Worm (Caenorhabditis elegans) whole organism, L2 larva: ENCODE results near the gene dpy-31.

Experiments
- C34F6.9 ChIP-seq: fragments of 150-350 bp; optimal IDR thresholded peaks from 2 replicates; lab custom pipeline; 2014; ENCODE audit warnings: missing biosample characterization, missing genetic modification characterization
- F13H6.1 ChIP-seq: sonication (generic microtip); optimal IDR thresholded peaks from 2 replicates; lab custom pipeline; 2016; ENCODE audit warnings: missing genetic modification characterization, missing compliant biosample characterization
- R02D3.7 ChIP-seq: fragments of 150-350 bp; optimal IDR thresholded peaks from 2 replicates; lab custom pipeline; 2014; ENCODE audit warnings: missing biosample characterization, missing genetic modification characterization
- Y55F3AM.14 ChIP-seq: fragments of 200-800 bp; sonication (Bioruptor generic); optimal IDR thresholded peaks from 2 replicates; lab custom pipeline; 2018; ENCODE audit warnings: mild to moderate bottlenecking, missing genetic modification characterization, missing compliant biosample characterization
- ZK546.5 ChIP-seq: sonication (generic microtip); optimal IDR thresholded peaks from 2 replicates; lab custom pipeline; 2017; ENCODE audit warnings: missing biosample characterization, missing genetic modification characterization
- alr-1 ChIP-seq: fragments of 150-350 bp; optimal IDR thresholded peaks from 2 replicates; lab custom pipeline; 2014; ENCODE audit warnings: missing biosample characterization, missing genetic modification characterization
- aly-2 ChIP-seq: fragments of 150-350 bp; optimal IDR thresholded peaks from 2 replicates; lab custom pipeline; 2014; ENCODE audit warnings: missing biosample characterization, missing genetic modification characterization
- ama-1 ChIP-seq: fragments of 150-350 bp; optimal IDR thresholded peaks from 2 replicates; lab custom pipeline; 2018; ENCODE audit warnings: inconsistent platforms
- blmp-1 ChIP-seq: sonication (generic microtip); optimal IDR thresholded peaks from 2 replicates; lab custom pipeline; 2017; ENCODE audit warnings: missing genetic modification characterization, mild to moderate bottlenecking, missing compliant biosample characterization, antibody characterized with exemption, moderate library complexity; ENCODE audit not compliant: insufficient read depth
- ceh-16 ChIP-seq: fragments of 150-350 bp; optimal IDR thresholded peaks from 2 replicates; lab custom pipeline; 2014; ENCODE audit warnings: missing biosample characterization, missing genetic modification characterization
- crh-2 ChIP-seq: sonication (generic microtip); optimal IDR thresholded peaks from 2 replicates; lab custom pipeline; 2017; ENCODE audit warnings: missing biosample characterization, missing genetic modification characterization
- dmd-4 ChIP-seq: sonication (generic microtip); optimal IDR thresholded peaks from 2 replicates; lab custom pipeline; 2017; ENCODE audit warnings: missing biosample characterization, missing genetic modification characterization
- egl-27 ChIP-seq: sonication (generic microtip); optimal IDR thresholded peaks from 3 replicates; lab custom pipeline; 2017; ENCODE audit warnings: missing biosample characterization, missing genetic modification reagents, missing genetic modification characterization
- elt-1 ChIP-seq: fragments of 150-350 bp; optimal IDR thresholded peaks from 2 replicates; lab custom pipeline; 2014; ENCODE audit warnings: missing biosample characterization, missing genetic modification characterization
- elt-3 ChIP-seq: sonication (generic microtip); optimal IDR thresholded peaks from 2 replicates; lab custom pipeline; 2017; ENCODE audit warnings: missing biosample characterization, missing genetic modification characterization
- fos-1 ChIP-seq: fragments of 150-350 bp; optimal IDR thresholded peaks from 2 replicates; lab custom pipeline; 2014; ENCODE audit warnings: missing biosample characterization, missing genetic modification characterization
- gmeb-1 ChIP-seq: fragments of 150-350 bp; optimal IDR thresholded peaks from 2 replicates; lab custom pipeline; 2014; ENCODE audit warnings: missing biosample characterization, missing genetic modification characterization
- lin-11 ChIP-seq: fragments of 150-350 bp; sonication (generic microtip); optimal IDR thresholded peaks from 2 replicates; lab custom pipeline; 2014; ENCODE audit warnings: missing biosample characterization, missing genetic modification characterization, inconsistent platforms, mixed read lengths
- lin-13 ChIP-seq: fragments of 150-350 bp; optimal IDR thresholded peaks from 2 replicates; lab custom pipeline; 2014; ENCODE audit warnings: missing biosample characterization, missing genetic modification reagents, missing genetic modification characterization
- lin-39 ChIP-seq: fragments of 150-350 bp; optimal IDR thresholded peaks from 2 replicates; lab custom pipeline; 2014; ENCODE audit warnings: missing biosample characterization, missing genetic modification reagents, missing genetic modification characterization
- lsy-2 ChIP-seq, 2 experiments: fragments of 150-350 bp in 1 of 2; sonication (generic microtip) in 1 of 2; optimal IDR thresholded peaks; 2 replicates each; lab custom pipeline; 2014 to 2017; ENCODE audit warnings: missing biosample characterization in 2 of 2, missing genetic modification characterization in 2 of 2
- mab-5 ChIP-seq: fragments of 150-350 bp; optimal IDR thresholded peaks from 2 replicates; lab custom pipeline; 2014; ENCODE audit warnings: missing biosample characterization, missing genetic modification characterization
- mbf-1 ChIP-seq: sonication (generic microtip); optimal IDR thresholded peaks from 2 replicates; lab custom pipeline; 2017; ENCODE audit warnings: missing biosample characterization, missing genetic modification characterization
- mdl-1 ChIP-seq, 2 experiments: fragments of 150-350 bp in 1 of 2; sonication (generic microtip) in 1 of 2; optimal IDR thresholded peaks; 2 replicates each; lab custom pipeline; 2017; ENCODE audit warnings: missing biosample characterization in 2 of 2, missing genetic modification characterization in 2 of 2
- nhr-10 ChIP-seq: sonication (generic microtip); optimal IDR thresholded peaks from 2 replicates; lab custom pipeline; 2017; ENCODE audit warnings: missing biosample characterization, missing genetic modification characterization
- nhr-11 ChIP-seq: fragments of 150-350 bp; optimal IDR thresholded peaks from 2 replicates; lab custom pipeline; 2014; ENCODE audit warnings: missing biosample characterization, missing genetic modification characterization
- nhr-12 ChIP-seq: fragments of 150-350 bp; optimal IDR thresholded peaks from 2 replicates; lab custom pipeline; 2014; ENCODE audit warnings: missing biosample characterization, missing genetic modification characterization
- nhr-129 ChIP-seq: fragments of 150-350 bp; optimal IDR thresholded peaks from 2 replicates; lab custom pipeline; 2014; ENCODE audit warnings: missing biosample characterization, missing genetic modification characterization
- nhr-21 ChIP-seq: fragments of 150-350 bp; optimal IDR thresholded peaks from 2 replicates; lab custom pipeline; 2014; ENCODE audit warnings: missing biosample characterization, missing genetic modification characterization
- nhr-23 ChIP-seq: fragments of 150-350 bp; optimal IDR thresholded peaks from 2 replicates; lab custom pipeline; 2014; ENCODE audit warnings: missing biosample characterization, missing genetic modification reagents, missing genetic modification characterization
- nhr-237 ChIP-seq: fragments of 150-350 bp; optimal IDR thresholded peaks from 2 replicates; lab custom pipeline; 2014; ENCODE audit warnings: missing biosample characterization, missing genetic modification characterization
- nhr-25 ChIP-seq: fragments of 150-350 bp; sonication (generic microtip); optimal IDR thresholded peaks from 3 replicates; lab custom pipeline; 2014; ENCODE audit warnings: missing biosample characterization, missing genetic modification characterization
- nhr-6 ChIP-seq: fragments of 150-350 bp; optimal IDR thresholded peaks from 2 replicates; lab custom pipeline; 2014; ENCODE audit warnings: missing biosample characterization, missing genetic modification characterization
- peb-1 ChIP-seq: fragments of 150-350 bp; optimal IDR thresholded peaks from 2 replicates; lab custom pipeline; 2014; ENCODE audit warnings: missing biosample characterization, missing genetic modification characterization
- sem-4 ChIP-seq: fragments of 150-350 bp; optimal IDR thresholded peaks from 2 replicates; lab custom pipeline; 2014; ENCODE audit warnings: missing biosample characterization, missing genetic modification reagents, missing genetic modification characterization
- skn-1 ChIP-seq: sonication (generic microtip); optimal IDR thresholded peaks from 2 replicates; lab custom pipeline; 2017; ENCODE audit warnings: missing biosample characterization, missing genetic modification characterization
- sma-3 ChIP-seq: sonication (generic microtip); optimal IDR thresholded peaks from 2 replicates; lab custom pipeline; 2016; ENCODE audit warnings: missing genetic modification reagents, missing genetic modification characterization, missing compliant biosample characterization
- sma-9 ChIP-seq, 2 experiments: fragments of 150-350 bp in 1 of 2; sonication (generic microtip) in 1 of 2; optimal IDR thresholded peaks; 2 replicates each; lab custom pipeline; 2014 to 2016; ENCODE audit warnings: missing genetic modification characterization in 2 of 2, mild to moderate bottlenecking in 1 of 2, missing biosample characterization in 1 of 2, missing compliant biosample characterization in 1 of 2, missing genetic modification reagents in 1 of 2, moderate library complexity in 1 of 2
- snpc-4 ChIP-seq: fragments of 150-350 bp; optimal IDR thresholded peaks from 2 replicates; lab custom pipeline; 2014; ENCODE audit warnings: missing biosample characterization, missing genetic modification characterization
- unc-39 ChIP-seq: fragments of 150-350 bp; optimal IDR thresholded peaks from 2 replicates; lab custom pipeline; 2014; ENCODE audit warnings: missing biosample characterization, missing genetic modification characterization
- unc-55 ChIP-seq: fragments of 150-350 bp; sonication (generic microtip); optimal IDR thresholded peaks from 3 replicates; lab custom pipeline; 2014; ENCODE audit warnings: missing biosample characterization, missing genetic modification reagents, missing genetic modification characterization
- unc-62 ChIP-seq: fragments of 150-350 bp; optimal IDR thresholded peaks from 2 replicates; lab custom pipeline; 2014; ENCODE audit warnings: missing biosample characterization, missing genetic modification reagents, missing genetic modification characterization
- zag-1 ChIP-seq: fragments of 150-350 bp; optimal IDR thresholded peaks from 2 replicates; lab custom pipeline; 2014; ENCODE audit warnings: missing biosample characterization, missing genetic modification characterization
- ztf-1 ChIP-seq: fragments of 200-800 bp; sonication (Bioruptor generic); conservative IDR thresholded peaks from 2 replicates; pipeline ENCODE4 v1.3.6; 2022; ENCODE audit warnings: missing genetic modification characterization, missing compliant biosample characterization
- ztf-11 ChIP-seq: sonication (generic microtip); optimal IDR thresholded peaks from 2 replicates; lab custom pipeline; 2017; ENCODE audit warnings: missing biosample characterization, missing genetic modification characterization
- ztf-4 ChIP-seq: fragments of 150-350 bp; optimal IDR thresholded peaks from 2 replicates; lab custom pipeline; 2014; ENCODE audit warnings: missing biosample characterization, missing genetic modification characterization

dpy-31 gene

DNA sequence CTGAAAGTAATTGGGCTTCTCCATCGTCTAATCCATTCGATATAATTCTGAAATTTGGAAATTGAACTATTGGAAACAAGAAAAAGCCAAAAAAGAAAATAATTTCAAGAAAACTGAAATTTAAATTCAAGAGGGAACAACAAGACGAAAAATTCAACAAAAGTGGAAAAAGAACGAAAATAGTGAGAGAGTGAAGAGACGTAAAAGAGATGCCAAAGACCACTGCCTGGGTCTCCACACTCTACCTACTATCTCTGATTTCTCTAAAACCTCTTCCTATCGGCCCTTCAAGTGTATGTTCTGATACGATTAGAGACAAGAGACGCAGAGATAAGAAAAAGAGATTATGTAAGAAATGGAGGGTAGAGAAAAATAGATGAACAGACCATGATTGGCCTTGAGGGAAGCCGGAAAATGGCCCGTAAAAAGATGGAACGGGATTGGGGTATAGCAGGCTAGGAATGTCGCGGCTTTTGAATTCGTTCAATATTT, 48.2 kb upstream of the dpy-31 start, which contains the start of gene ogt-1 (continued):
- TF ChIP-seq ztf-1 (GFP tag; lab: Robert Waterston, UW) (no peak), nhr-10 (tag; lab: Kevin White, UChicago) (no peak), skn-1 (no peak), dmd-4 (no peak), snpc-4 (peak; percentile 80), nhr-129 (tag; lab: Kevin White, UChicago) (peak; percentile 90), crh-2 (tag; lab: Kevin White, UChicago) (peak; percentile 95), nhr-11 (no peak), lin-11 (tag; lab: Kevin White, UChicago) (no peak), R02D3.7 (no peak), ama-1 (peak; percentile 84), mbf-1 (tag; lab: Kevin White, UChicago) (no peak)

DNA sequence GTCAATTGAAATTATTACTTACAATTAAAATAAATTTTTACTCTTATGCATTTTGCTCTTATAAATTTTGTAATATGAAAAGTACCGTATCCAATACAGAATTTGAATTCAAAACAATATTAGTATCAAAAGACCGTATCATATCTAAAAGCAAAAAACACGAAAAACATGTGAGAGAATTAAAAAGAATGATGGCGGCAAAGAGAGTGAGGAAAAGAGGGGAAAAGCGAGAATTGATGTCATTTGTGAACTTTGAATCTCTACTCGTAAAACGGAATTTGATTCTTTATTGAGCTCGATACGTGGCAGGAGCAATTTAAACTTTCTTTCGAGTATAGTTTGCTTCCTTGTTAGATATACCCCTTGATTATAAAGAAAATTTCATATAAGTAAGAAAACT, 47.5 kb upstream of the dpy-31 start:
- TF ChIP-seq sma-9 (GFP tag; optimal IDR thresholded peaks at IDR 0.05; lab: Kevin White, UChicago) (peak; percentile 40), sma-9 (tag; optimal IDR thresholded peaks at IDR 0.05; lab: Kevin White, UChicago) (no peak), unc-55 (peak; percentile 28), crh-2 (tag; lab: Kevin White, UChicago) (peak; percentile 50), nhr-10 (tag; lab: Kevin White, UChicago) (no peak), skn-1 (peak; percentile 13), unc-62 (GFP tag; lab: Kevin White, UChicago) (no peak)

DNA sequence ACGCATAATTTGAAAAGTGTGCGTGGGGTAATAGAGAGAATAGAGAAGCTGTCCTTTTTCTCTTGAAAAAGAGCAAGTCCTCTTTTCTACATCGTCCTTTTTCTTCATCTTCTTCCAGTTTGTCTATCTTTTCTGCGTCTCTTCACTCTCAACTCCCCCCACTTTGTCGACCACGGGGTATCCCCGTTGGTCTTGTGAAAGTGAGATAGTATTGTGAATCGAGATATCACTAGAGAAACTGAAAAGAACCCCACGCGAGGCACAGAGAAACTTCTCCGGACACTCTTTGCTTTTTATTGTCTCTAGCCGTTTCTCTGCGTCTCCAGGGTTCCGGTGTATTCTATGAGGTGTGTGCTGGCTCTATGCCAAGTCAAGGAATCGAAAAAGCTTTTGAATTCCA, 46.4 kb upstream of the dpy-31 start:
- TF ChIP-seq C34F6.9: peak; percentile 97
- peak; percentile 64 for TF ChIP-seq ZK546.5
- TF ChIP-seq dmd-4: no peak
- TF ChIP-seq nhr-237: no peak
- TF ChIP-seq mbf-1 (tag; lab: Kevin White, UChicago): no peak
- TF ChIP-seq sma-3 (GFP tag; lab: Kevin White, UChicago): peak; percentile 88
- TF ChIP-seq crh-2 (tag; lab: Kevin White, UChicago): peak; percentile 95
- TF ChIP-seq gmeb-1: peak; percentile 77
- peak; percentile 96 for TF ChIP-seq nhr-6
- TF ChIP-seq mab-5 (tag; lab: Kevin White, UChicago): peak; percentile 84
- peak; percentile 92 for TF ChIP-seq nhr-25
- TF ChIP-seq ztf-1 (GFP tag; lab: Robert Waterston, UW): no peak
- peak; percentile 79 for TF ChIP-seq ama-1
- TF ChIP-seq ceh-16 (tag; lab: Kevin White, UChicago): peak; percentile 76
- no peak for TF ChIP-seq nhr-12 (tag; lab: Kevin White, UChicago)
- peak; percentile 93 for TF ChIP-seq nhr-21 (tag; lab: Kevin White, UChicago)
- no peak for TF ChIP-seq R02D3.7
- TF ChIP-seq aly-2 (tag; lab: Kevin White, UChicago): no peak
- peak; percentile 96 for TF ChIP-seq F13H6.1
- TF ChIP-seq lin-11 (tag; lab: Kevin White, UChicago): peak; percentile 86
- TF ChIP-seq zag-1 (tag; lab: Kevin White, UChicago): peak; percentile 93
- peak; percentile 69 for TF ChIP-seq ztf-11 (tag; lab: Kevin White, UChicago)
- TF ChIP-seq lin-13 (GFP tag; lab: Kevin White, UChicago): peak; percentile 90
- peak; percentile 87 for TF ChIP-seq Y55F3AM.14 (GFP tag; lab: Kevin White, UChicago)
- no peak for TF ChIP-seq elt-3 (tag; lab: Kevin White, UChicago)
- peak; percentile 74 to 95 for TF ChIP-seq lsy-2 (tag; optimal IDR thresholded peaks at IDR 0.05; lab: Kevin White, UChicago)
- TF ChIP-seq unc-39 (tag; lab: Kevin White, UChicago): no peak
- no peak for TF ChIP-seq elt-1 (tag; lab: Kevin White, UChicago)
- TF ChIP-seq snpc-4: peak; percentile 76
- TF ChIP-seq nhr-129 (tag; lab: Kevin White, UChicago): peak; percentile 94
- TF ChIP-seq mdl-1 (tag; optimal IDR thresholded peaks at IDR 0.05; lab: Kevin White, UChicago): peak; percentile 98 to 99
- peak; percentile 78 for TF ChIP-seq fos-1 (tag; lab: Kevin White, UChicago)
- no peak for TF ChIP-seq skn-1
- peak; percentile 98 for TF ChIP-seq sma-9 (GFP tag; optimal IDR thresholded peaks at IDR 0.05; lab: Kevin White, UChicago)
- TF ChIP-seq sma-9 (tag; optimal IDR thresholded peaks at IDR 0.05; lab: Kevin White, UChicago): peak; percentile 38
- no peak for TF ChIP-seq nhr-23 (tag; lab: Kevin White, UChicago)
- TF ChIP-seq egl-27 (tag; lab: Kevin White, UChicago): peak; percentile 100
- peak; percentile 49 for TF ChIP-seq blmp-1 (tag; lab: Kevin White, UChicago)
- peak; percentile 92 for TF ChIP-seq sem-4 (tag; lab: Kevin White, UChicago)
- peak; percentile 35 for TF ChIP-seq lin-39 (tag; lab: Kevin White, UChicago)
- TF ChIP-seq ztf-4 (tag; lab: Kevin White, UChicago): peak; percentile 92
- TF ChIP-seq peb-1 (tag; lab: Kevin White, UChicago): no peak
- TF ChIP-seq unc-55: peak; percentile 89
- peak; percentile 75 for TF ChIP-seq nhr-10 (tag; lab: Kevin White, UChicago)
- TF ChIP-seq alr-1 (tag; lab: Kevin White, UChicago): no peak
- peak; percentile 52 for TF ChIP-seq unc-62 (GFP tag; lab: Kevin White, UChicago)
- TF ChIP-seq, all 48 proteins: peak for 31
